Worm (Caenorhabditis elegans) whole organism, L3 larva: ENCODE measurements around the gene nphp-1.

Experiments used
- R02D3.7 ChIP-seq: fragments of 150-350 bp; optimal IDR thresholded peaks from 2 replicates; lab custom pipeline; 2014; ENCODE audit warnings: missing biosample characterization, missing genetic modification characterization
- aly-2 ChIP-seq: fragments of 150-350 bp; optimal IDR thresholded peaks from 2 replicates; lab custom pipeline; 2014; ENCODE audit warnings: missing biosample characterization, missing genetic modification characterization
- egl-5 ChIP-seq: fragments of 150-350 bp; optimal IDR thresholded peaks from 2 replicates; lab custom pipeline; 2017; ENCODE audit warnings: missing biosample characterization, missing genetic modification reagents, missing genetic modification characterization, inconsistent platforms
- nhr-23 ChIP-seq: fragments of 150-350 bp; optimal IDR thresholded peaks from 2 replicates; lab custom pipeline; 2014; ENCODE audit warnings: missing biosample characterization, missing genetic modification reagents, missing genetic modification characterization
- nhr-25 ChIP-seq: sonication (generic microtip); optimal IDR thresholded peaks from 2 replicates; lab custom pipeline; 2017; ENCODE audit warnings: missing biosample characterization, missing genetic modification characterization
- tbx-2 ChIP-seq: sonication (generic microtip); optimal IDR thresholded peaks from 2 replicates; lab custom pipeline; 2016; ENCODE audit warnings: mild to moderate bottlenecking, missing genetic modification characterization, missing compliant biosample characterization

DNA sequence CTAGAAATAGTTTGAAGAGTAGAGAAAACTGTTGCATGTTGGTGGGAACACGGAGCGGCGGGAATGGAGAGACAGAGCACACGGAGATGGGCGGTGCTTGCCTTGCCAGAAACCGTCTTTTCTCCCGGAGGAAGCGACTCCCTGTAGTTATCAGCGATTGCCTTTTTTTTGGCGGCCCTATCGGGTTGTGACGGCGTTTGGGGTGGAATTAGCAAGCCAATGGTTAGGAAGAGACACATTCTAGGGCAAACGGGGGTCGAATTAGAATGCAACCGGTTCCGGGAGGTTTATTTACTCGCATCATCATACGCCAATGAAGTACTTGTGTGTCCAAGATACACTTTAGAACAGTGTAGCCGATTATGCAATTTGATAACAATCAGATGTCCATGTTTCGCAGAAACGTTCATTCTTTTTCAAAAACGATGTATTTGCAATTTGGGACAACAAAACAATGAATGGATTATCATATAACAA, 5.6 kb upstream of the nphp-1 start, which contains the start of gene lact-3:
- TF ChIP-seq R02D3.7 (no peak), aly-2 (peak; percentile 29), nhr-23 (tag; lab: Kevin White, UChicago) (peak; percentile 69), nhr-25 (tag; lab: Kevin White, UChicago) (peak; percentile 42), egl-5 (tag; lab: Kevin White, UChicago) (no peak), tbx-2 (no peak)
